Fruit fly (Drosophila melanogaster) whole organism, adult: ENCODE data around the gene CG17801.

ENCODE experiments used
- CG33017 ChIP-seq: fragments of 200-800 bp; sonication (Bioruptor generic); optimal IDR thresholded peaks from 2 replicates; lab custom pipeline; 2018; ENCODE audit warnings: missing biosample characterization, mild to moderate bottlenecking, missing genetic modification characterization, moderate library complexity
- CG7045 ChIP-seq: fragments of 200-800 bp; sonication (Bioruptor generic); optimal IDR thresholded peaks from 2 replicates; lab custom pipeline; 2017; ENCODE audit warnings: missing biosample characterization, mild to moderate bottlenecking, missing genetic modification characterization
- CG7101 ChIP-seq: fragments of 200-800 bp; sonication (Bioruptor generic); optimal IDR thresholded peaks from 2 replicates; lab custom pipeline; 2018; ENCODE audit warnings: missing biosample characterization, mild to moderate bottlenecking, missing genetic modification characterization, moderate library complexity
- bab1 ChIP-seq: fragments of 200-800 bp; sonication (Bioruptor generic); optimal IDR thresholded peaks from 3 replicates; lab custom pipeline; 2019; ENCODE audit warnings: missing biosample characterization, mild to moderate bottlenecking, missing genetic modification characterization, moderate library complexity
- cnc ChIP-seq, 2 experiments: fragments of >200 bp; optimal IDR thresholded peaks; 2 replicates each; lab custom pipeline; 2017
- kay ChIP-seq: fragments of 200-800 bp; sonication (Bioruptor generic); peaks from one replicate; lab custom pipeline; 2016; ENCODE audit warnings: missing biosample characterization, missing genetic modification characterization, borderline replicate concordance
- ovo ChIP-seq: fragments of 200-800 bp; sonication (Bioruptor generic); optimal IDR thresholded peaks from 2 replicates; lab custom pipeline; 2016; ENCODE audit warnings: missing biosample characterization, missing genetic modification characterization

DNA sequence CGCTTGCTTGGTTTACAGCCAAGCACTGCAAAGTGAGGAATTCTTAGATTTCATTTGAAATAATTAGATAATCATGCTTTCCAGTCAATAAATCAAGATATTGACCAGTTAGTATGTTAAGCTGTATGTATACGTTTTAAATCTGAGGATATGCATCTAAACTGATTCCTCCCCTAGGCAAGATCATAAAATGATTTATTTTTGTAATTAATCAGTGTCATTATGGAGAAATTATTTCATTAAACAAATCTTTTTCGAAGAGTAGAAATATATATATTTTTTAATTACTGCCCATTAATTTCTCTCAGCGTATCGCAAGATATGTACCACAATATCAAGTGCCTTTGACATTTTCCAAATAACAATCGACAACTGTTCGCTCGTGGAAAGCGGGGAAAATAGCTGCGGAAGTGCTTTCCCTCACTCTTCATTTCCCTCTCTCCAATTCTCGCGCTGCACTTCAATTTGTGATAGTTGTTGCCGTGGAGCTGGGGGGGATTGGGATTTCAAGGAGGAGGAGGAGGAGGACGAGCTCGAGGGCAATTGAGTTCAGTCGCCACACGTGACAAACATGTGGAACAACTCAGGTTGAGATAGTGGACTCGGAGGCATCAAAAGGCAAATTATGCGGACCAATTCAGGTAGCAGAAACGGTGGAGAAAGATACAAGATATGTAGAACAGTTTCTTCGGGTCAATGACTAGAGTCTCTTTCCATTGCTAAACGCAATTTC, 7.5 kb upstream of the CG17801 start:
- no peak for TF ChIP-seq ovo (GFP tag; lab: Kevin White, UChicago)
- no peak for TF ChIP-seq cnc (optimal IDR thresholded peaks at IDR 0.05; lab: Kevin White, UChicago)
- no peak for TF ChIP-seq CG33017 (tag; lab: Kevin White, UChicago)
- no peak for TF ChIP-seq CG7045 (GFP tag; lab: Kevin White, UChicago)
- TF ChIP-seq kay (GFP tag; lab: Kevin White, UChicago): no peak
- TF ChIP-seq CG7101: no peak
- no peak for TF ChIP-seq bab1 (GFP tag; lab: Kevin White, UChicago)
